Worm (Caenorhabditis elegans) whole organism, L3 larva: ENCODE results near the gene sru-13.

Source experiments
- ceh-28 ChIP-seq: fragments of 150-350 bp; optimal IDR thresholded peaks from 2 replicates; lab custom pipeline; 2014; ENCODE audit warnings: missing biosample characterization, missing genetic modification reagents, missing genetic modification characterization
- fkh-10 ChIP-seq: sonication (generic microtip); optimal IDR thresholded peaks from 2 replicates; lab custom pipeline; 2017; ENCODE audit warnings: missing biosample characterization, missing genetic modification reagents, missing genetic modification characterization
- mdl-1 ChIP-seq: fragments of 150-350 bp; optimal IDR thresholded peaks from 2 replicates; lab custom pipeline; 2014; ENCODE audit warnings: missing biosample characterization, missing genetic modification characterization
- tbx-2 ChIP-seq: sonication (generic microtip); optimal IDR thresholded peaks from 2 replicates; lab custom pipeline; 2016; ENCODE audit warnings: mild to moderate bottlenecking, missing genetic modification characterization, missing compliant biosample characterization
- ztf-4 ChIP-seq: fragments of 150-350 bp; optimal IDR thresholded peaks from 2 replicates; lab custom pipeline; 2014; ENCODE audit warnings: missing biosample characterization, missing genetic modification characterization

- TF ChIP-seq ztf-4 (no peak), ceh-28 (no peak), tbx-2 (no peak), fkh-10 (GFP tag; lab: Kevin White, UChicago) (no peak), mdl-1 (tag; lab: Kevin White, UChicago) (no peak)
Observed at ce11 chrIV:12522521-12522920, at the start of gene sru-13.
